Worm (Caenorhabditis elegans) whole organism, L3 larva: ENCODE results near the gene B0222.5.

Experiments
- ZK546.5 ChIP-seq: sonication (generic microtip); optimal IDR thresholded peaks from 2 replicates; lab custom pipeline; 2017; ENCODE audit warnings: missing biosample characterization, missing genetic modification characterization
- aly-2 ChIP-seq: fragments of 150-350 bp; optimal IDR thresholded peaks from 2 replicates; lab custom pipeline; 2014; ENCODE audit warnings: missing biosample characterization, missing genetic modification characterization
- ama-1 ChIP-seq: fragments of 150-350 bp; optimal IDR thresholded peaks from 2 replicates; lab custom pipeline; 2018
- fos-1 ChIP-seq: fragments of 150-350 bp; optimal IDR thresholded peaks from 2 replicates; lab custom pipeline; 2014; ENCODE audit warnings: missing biosample characterization, missing genetic modification characterization
- lin-15B ChIP-seq: fragments of 150-350 bp; optimal IDR thresholded peaks from 2 replicates; lab custom pipeline; 2014; ENCODE audit warnings: missing biosample characterization, missing genetic modification characterization
- mdl-1 ChIP-seq: fragments of 150-350 bp; optimal IDR thresholded peaks from 2 replicates; lab custom pipeline; 2014; ENCODE audit warnings: missing biosample characterization, missing genetic modification characterization
- nfya-1 ChIP-seq: sonication (generic microtip); optimal IDR thresholded peaks from 2 replicates; lab custom pipeline; 2017; ENCODE audit warnings: missing genetic modification characterization, mild to moderate bottlenecking, missing compliant biosample characterization, antibody characterized with exemption, moderate library complexity; ENCODE audit not compliant: insufficient read depth
- nhr-237 ChIP-seq: fragments of 150-350 bp; optimal IDR thresholded peaks from 2 replicates; lab custom pipeline; 2014; ENCODE audit warnings: missing biosample characterization, missing genetic modification characterization
- nhr-76 ChIP-seq: fragments of 150-350 bp; sonication (generic microtip); optimal IDR thresholded peaks from 5 replicates; lab custom pipeline; 2014; ENCODE audit warnings: missing biosample characterization, missing genetic modification characterization
- unc-39 ChIP-seq: sonication (generic microtip); optimal IDR thresholded peaks from 4 replicates; lab custom pipeline; 2017; ENCODE audit warnings: missing biosample characterization, missing genetic modification characterization
- unc-62 ChIP-seq: fragments of 150-350 bp; sonication (generic microtip); optimal IDR thresholded peaks from 4 replicates; lab custom pipeline; 2014; ENCODE audit warnings: missing biosample characterization, missing genetic modification reagents, missing genetic modification characterization
- zag-1 ChIP-seq: fragments of 150-350 bp; optimal IDR thresholded peaks from 2 replicates; lab custom pipeline; 2014; ENCODE audit warnings: missing biosample characterization, missing genetic modification characterization

ce11 chrV:9143896-9144295 is 10.8 kb downstream of the B0222.5 start:
- TF ChIP-seq unc-39 (no peak), aly-2 (tag; lab: Kevin White, UChicago) (no peak), ama-1 (lab: Kevin White, UChicago) (no peak), nhr-76 (tag; lab: Kevin White, UChicago) (no peak), fos-1 (no peak), mdl-1 (no peak), unc-62 (no peak), zag-1 (tag; lab: Kevin White, UChicago) (no peak), lin-15B (no peak), nhr-237 (no peak), ZK546.5 (tag; lab: Kevin White, UChicago) (no peak), nfya-1 (no peak)
